Worm (Caenorhabditis elegans): ENCODE measurements around the gene ceh-63.

Gene ceh-63

ce11 chrX:3673584-3674108, at the start of gene ceh-63:
Gene ceh-63, minus strand, starts transcription at chrX:3674058.
- TF ChIP-seq T22C8.4 (GFP tag; IDR thresholded peaks at IDR 0.05) (no peak), ztf-29 (GFP tag; IDR thresholded peaks at IDR 0.05) (no peak), klf-2 (GFP tag; conservative IDR thresholded peaks at IDR 0.05) (no peak), cog-1 (tag; optimal IDR thresholded peaks at IDR 0.05) (no peak), tab-1 (GFP tag; IDR thresholded peaks at IDR 0.05) (no peak), ref-1 (GFP tag; conservative IDR thresholded peaks at IDR 0.05) (no peak), flt-1 (GFP tag; IDR thresholded peaks at IDR 0.05) (no peak), ztf-23 (GFP tag; IDR thresholded peaks at IDR 0.05) (no peak), med-1 (GFP tag; optimal IDR thresholded peaks at IDR 0.05; ENCODE audit: insufficient read depth) (no peak)

- no peak for TF ChIP-seq klf-2 (GFP tag; conservative IDR thresholded peaks at IDR 0.05)
- TF ChIP-seq T22C8.4 (GFP tag; IDR thresholded peaks at IDR 0.05) = no peak
- no peak for TF ChIP-seq ztf-29 (GFP tag; IDR thresholded peaks at IDR 0.05)
- no peak for TF ChIP-seq ref-1 (GFP tag; conservative IDR thresholded peaks at IDR 0.05)
- no peak for TF ChIP-seq tab-1 (GFP tag; IDR thresholded peaks at IDR 0.05)
- TF ChIP-seq flt-1 (GFP tag; IDR thresholded peaks at IDR 0.05) = no peak
- TF ChIP-seq cog-1 (tag; optimal IDR thresholded peaks at IDR 0.05) = no peak
These were observed 42.0 kb upstream of the ceh-63 start for ce11 chrX:3715835-3716234.

- TF ChIP-seq med-1 (GFP tag; optimal IDR thresholded peaks at IDR 0.05; ENCODE audit: insufficient read depth) (no peak), cog-1 (tag; optimal IDR thresholded peaks at IDR 0.05) (no peak), ref-1 (GFP tag; conservative IDR thresholded peaks at IDR 0.05) (no peak)
These were observed 40.9 kb upstream of the ceh-63 start, which contains the start of gene C01C4.2 for ce11 chrX:3714797-3715196. Gene C01C4.2, plus strand, starts transcription at chrX:3715097.

DNA sequence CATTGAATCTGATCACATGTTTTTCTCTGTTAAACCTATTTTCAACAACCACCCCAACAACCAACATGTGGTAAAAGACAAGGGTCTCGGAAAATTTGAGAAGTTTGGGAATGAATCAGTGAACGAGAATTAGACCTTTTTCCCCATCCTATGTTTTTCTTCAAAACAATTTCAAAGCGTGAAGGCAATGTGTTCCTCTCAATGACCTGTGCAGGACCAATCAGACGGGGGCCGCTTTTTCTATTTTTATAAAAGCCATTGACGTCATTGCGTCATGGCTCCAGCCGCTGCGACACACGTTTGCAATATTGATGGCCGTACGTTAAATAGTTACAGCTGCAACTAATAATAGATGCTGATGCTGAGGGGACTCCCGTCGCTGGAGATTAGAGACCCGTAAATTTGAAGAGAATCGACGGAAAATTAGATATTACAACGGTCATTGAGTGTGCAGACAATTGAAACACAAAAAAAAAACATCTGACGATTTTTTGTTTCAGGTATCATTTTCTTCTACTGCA, 37.8 kb upstream of the ceh-63 start:
- no peak for TF ChIP-seq T22C8.4 (GFP tag; IDR thresholded peaks at IDR 0.05)
- TF ChIP-seq med-1 (GFP tag; optimal IDR thresholded peaks at IDR 0.05; ENCODE audit: insufficient read depth) = no peak
- TF ChIP-seq ztf-23 (GFP tag; IDR thresholded peaks at IDR 0.05) = no peak
- no peak for TF ChIP-seq ref-1 (GFP tag; conservative IDR thresholded peaks at IDR 0.05)
- TF ChIP-seq tab-1 (GFP tag; IDR thresholded peaks at IDR 0.05) = no peak
- no peak for TF ChIP-seq klf-2 (GFP tag; conservative IDR thresholded peaks at IDR 0.05)
- no peak for TF ChIP-seq cog-1 (tag; optimal IDR thresholded peaks at IDR 0.05)

ce11 chrX:3709747-3710146, 35.9 kb upstream of the ceh-63 start:
- TF ChIP-seq klf-2 (GFP tag; conservative IDR thresholded peaks at IDR 0.05) (no peak), ztf-29 (GFP tag; IDR thresholded peaks at IDR 0.05) (no peak), ref-1 (GFP tag; conservative IDR thresholded peaks at IDR 0.05) (no peak), med-1 (GFP tag; optimal IDR thresholded peaks at IDR 0.05; ENCODE audit: insufficient read depth) (no peak), cog-1 (tag; optimal IDR thresholded peaks at IDR 0.05) (no peak), T22C8.4 (GFP tag; IDR thresholded peaks at IDR 0.05) (no peak), tab-1 (GFP tag; IDR thresholded peaks at IDR 0.05) (no peak), flt-1 (GFP tag; IDR thresholded peaks at IDR 0.05) (no peak), ztf-23 (GFP tag; IDR thresholded peaks at IDR 0.05) (no peak)

DNA sequence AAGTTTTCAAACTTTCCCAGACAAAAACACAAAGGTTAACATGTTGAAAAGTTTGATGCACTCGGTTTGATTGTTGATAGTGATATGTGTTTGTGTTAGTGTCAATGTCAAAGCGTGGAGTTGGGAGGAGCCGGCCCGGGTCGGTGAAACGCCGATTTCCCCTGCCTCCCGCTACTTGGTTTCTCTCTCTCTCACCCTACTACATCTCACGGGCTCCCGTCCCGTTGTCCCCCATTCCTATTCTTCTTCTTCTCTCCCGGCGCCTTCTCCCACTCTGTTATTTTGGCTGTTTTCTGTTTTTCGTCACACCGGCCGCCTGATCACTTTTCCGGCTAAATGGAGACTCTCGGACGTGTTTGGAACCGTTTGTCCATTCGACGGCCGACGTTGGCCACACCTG, 32.5 kb upstream of the ceh-63 start:
- TF ChIP-seq T22C8.4 (GFP tag; IDR thresholded peaks at IDR 0.05) (no peak), flt-1 (GFP tag; IDR thresholded peaks at IDR 0.05) (no peak), med-1 (GFP tag; optimal IDR thresholded peaks at IDR 0.05; ENCODE audit: insufficient read depth) (no peak), ztf-29 (GFP tag; IDR thresholded peaks at IDR 0.05) (no peak), cog-1 (tag; optimal IDR thresholded peaks at IDR 0.05) (no peak), tab-1 (GFP tag; IDR thresholded peaks at IDR 0.05) (no peak)

DNA sequence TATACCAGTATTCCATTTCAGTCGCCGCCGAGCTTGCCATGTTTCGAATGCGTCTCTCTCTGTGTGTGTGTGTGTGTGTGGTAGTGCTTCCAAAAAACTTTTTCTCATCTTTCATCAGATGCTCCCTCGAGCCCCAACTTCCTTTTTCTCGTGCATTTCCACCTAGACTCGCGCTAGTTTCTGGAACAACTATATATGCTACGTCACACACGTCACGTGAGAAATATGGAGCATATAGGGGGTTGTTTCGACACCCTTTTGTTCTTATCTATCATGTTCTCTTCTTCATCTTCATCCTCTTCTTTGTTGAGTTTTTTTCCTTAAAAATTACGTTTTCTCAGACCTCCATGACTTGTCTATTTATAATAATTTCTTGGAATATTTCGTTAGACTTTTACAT, 31.5 kb upstream of the ceh-63 start:
- TF ChIP-seq klf-2 (GFP tag; conservative IDR thresholded peaks at IDR 0.05) (no peak), flt-1 (GFP tag; IDR thresholded peaks at IDR 0.05) (no peak), ztf-23 (GFP tag; IDR thresholded peaks at IDR 0.05) (no peak), ztf-29 (GFP tag; IDR thresholded peaks at IDR 0.05) (no peak), cog-1 (tag; optimal IDR thresholded peaks at IDR 0.05) (no peak)

DNA sequence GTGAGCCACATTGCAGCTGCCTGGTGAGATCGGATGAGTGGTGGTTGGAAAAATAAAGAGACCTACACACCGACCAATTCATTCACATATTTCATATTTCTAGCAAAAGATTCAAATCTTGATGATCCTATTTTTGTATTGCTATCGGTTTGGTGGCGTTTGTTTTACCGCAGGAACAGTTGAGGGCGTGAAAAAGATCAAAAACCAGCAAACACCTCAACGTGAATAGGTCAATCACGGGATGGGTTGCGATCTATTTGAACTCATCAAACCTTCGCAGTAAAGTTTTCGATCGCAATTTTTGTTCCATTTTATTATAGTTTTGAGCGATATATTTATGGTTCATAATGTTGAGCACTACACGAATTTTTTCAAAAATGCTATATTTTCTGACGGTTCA, 28.0 kb upstream of the ceh-63 start:
- TF ChIP-seq flt-1 (GFP tag; IDR thresholded peaks at IDR 0.05) (no peak), med-1 (GFP tag; optimal IDR thresholded peaks at IDR 0.05; ENCODE audit: insufficient read depth) (no peak), ztf-29 (GFP tag; IDR thresholded peaks at IDR 0.05) (no peak), klf-2 (GFP tag; conservative IDR thresholded peaks at IDR 0.05) (no peak), ref-1 (GFP tag; conservative IDR thresholded peaks at IDR 0.05) (no peak)

- TF ChIP-seq cog-1 (tag; optimal IDR thresholded peaks at IDR 0.05) (peak; percentile 90), ztf-23 (GFP tag; IDR thresholded peaks at IDR 0.05) (peak; percentile 91), flt-1 (GFP tag; IDR thresholded peaks at IDR 0.05) (peak; percentile 96), T22C8.4 (GFP tag; IDR thresholded peaks at IDR 0.05) (peak; percentile 89), tab-1 (GFP tag; IDR thresholded peaks at IDR 0.05) (peak; percentile 94), ztf-29 (GFP tag; IDR thresholded peaks at IDR 0.05) (peak; percentile 88), ref-1 (GFP tag; conservative IDR thresholded peaks at IDR 0.05) (peak; percentile 87), klf-2 (GFP tag; conservative IDR thresholded peaks at IDR 0.05) (peak; percentile 92), med-1 (GFP tag; optimal IDR thresholded peaks at IDR 0.05; ENCODE audit: insufficient read depth) (peak; percentile 62)
These were observed 23.8 kb upstream of the ceh-63 start for ce11 chrX:3697623-3698022.

DNA sequence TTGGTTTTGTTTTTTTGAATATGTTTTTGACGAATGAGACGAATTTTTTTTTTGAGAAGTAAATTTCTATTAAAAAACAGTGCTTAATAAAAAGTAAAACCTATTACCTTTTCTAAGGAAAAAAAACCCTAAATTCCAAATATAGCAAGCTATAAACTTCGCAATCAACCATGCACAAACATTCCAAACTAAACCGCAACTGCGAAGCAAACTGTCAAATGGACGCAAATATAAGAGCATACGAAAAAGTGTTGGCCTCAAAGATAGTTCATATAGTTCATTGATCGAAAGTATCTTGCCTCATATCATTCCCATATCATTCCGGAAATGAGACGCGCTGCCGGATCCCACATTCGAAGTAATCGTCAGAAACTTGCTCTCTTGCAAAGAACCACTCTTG, 22.7 kb upstream of the ceh-63 start, which contains the start of gene C01C4.3:
Gene C01C4.3, plus strand, starts transcription at position 301 of the 400 bp plus-strand sequence.
- TF ChIP-seq flt-1 (GFP tag; IDR thresholded peaks at IDR 0.05) (no peak), cog-1 (tag; optimal IDR thresholded peaks at IDR 0.05) (no peak), tab-1 (GFP tag; IDR thresholded peaks at IDR 0.05) (no peak), klf-2 (GFP tag; conservative IDR thresholded peaks at IDR 0.05) (no peak), ztf-29 (GFP tag; IDR thresholded peaks at IDR 0.05) (no peak), T22C8.4 (GFP tag; IDR thresholded peaks at IDR 0.05) (no peak), med-1 (GFP tag; optimal IDR thresholded peaks at IDR 0.05; ENCODE audit: insufficient read depth) (no peak)

All from whole organism, midembryonic.